Fruit fly (Drosophila melanogaster): Measurements from ENCODE around the gene CG12746.
A peak's percentile ranks its signal among the peaks of the same experiment; 100 is the strongest.

Gene CG12746

DNA sequence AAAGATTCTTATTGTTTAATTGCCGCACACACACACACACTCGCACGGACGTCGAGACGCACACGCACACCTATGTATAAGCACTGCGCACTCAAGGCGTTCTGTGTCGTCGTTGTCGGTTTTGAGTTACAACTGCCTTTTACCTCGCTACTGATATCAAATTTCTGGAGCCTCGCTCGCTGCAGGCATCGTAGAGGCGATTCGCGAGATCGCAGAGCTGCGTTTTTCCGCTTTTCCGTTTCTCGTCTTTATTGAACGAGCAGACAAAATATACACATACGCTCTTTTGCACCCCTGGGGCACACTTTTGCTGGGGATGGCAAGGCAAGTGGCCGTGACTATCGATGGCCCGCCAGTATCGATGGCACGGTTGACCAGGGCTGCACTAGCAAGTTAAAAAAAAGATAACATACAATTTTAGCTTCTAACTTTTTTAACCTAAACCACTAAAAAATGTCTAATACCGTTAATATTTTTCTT, 17.2 kb upstream of the CG12746 start, which contains the start of gene CG2519 (continued):
- peak; percentile 89 for TF ChIP-seq Dll (GFP tag; IDR thresholded peaks at IDR 0.05; ENCODE audit: partially characterized antibody)
- TF ChIP-seq CG10321 (GFP tag; IDR thresholded peaks at IDR 0.05): no peak
- no peak for TF ChIP-seq CoRest (tag; optimal IDR thresholded peaks at IDR 0.05)
- 0 out of 2 replicates have a peak, but pooled peaks have one; percentile 18 for TF ChIP-seq CG17612 (GFP tag; IDR thresholded peaks at IDR 0.05)
- peak; percentile 97 for TF ChIP-seq CG6791 (GFP tag; IDR thresholded peaks at IDR 0.05; ENCODE audit: partially characterized antibody)
- no peak for TF ChIP-seq dan (GFP tag; IDR thresholded peaks at IDR 0.05)
- peak; percentile 61; the same call in 2 of the 3 replicates for TF ChIP-seq ase (GFP tag; IDR thresholded peaks at IDR 0.05)
- no peak for TF ChIP-seq fru (optimal IDR thresholded peaks at IDR 0.05)
- no peak for TF ChIP-seq odd (GFP tag; optimal IDR thresholded peaks at IDR 0.05)
- TF ChIP-seq eyg (GFP tag; optimal IDR thresholded peaks at IDR 0.05): peak; percentile 35
- TF ChIP-seq Hsf (GFP tag; optimal IDR thresholded peaks at IDR 0.05): peak; percentile 63
- TF ChIP-seq Dbx (GFP tag; IDR thresholded peaks at IDR 0.05): peak; percentile 71
- TF ChIP-seq Atf3 (GFP tag; optimal IDR thresholded peaks at IDR 0.05): peak; percentile 41
- peak; percentile 61 for TF ChIP-seq CG18764 (GFP tag; optimal IDR thresholded peaks at IDR 0.05)
- peak; percentile 98 for TF ChIP-seq amos (GFP tag; IDR thresholded peaks at IDR 0.05; ENCODE audit: partially characterized antibody)
- no peak for TF ChIP-seq ab (GFP tag; optimal IDR thresholded peaks at IDR 0.05)
- peak; percentile 56 for TF ChIP-seq pb (GFP tag; optimal IDR thresholded peaks at IDR 0.05)
- peak; percentile 61 for TF ChIP-seq CG10543 (GFP tag; optimal IDR thresholded peaks at IDR 0.05)
- peak; percentile 96 for TF ChIP-seq Bgb (GFP tag; IDR thresholded peaks at IDR 0.05; ENCODE audit: partially characterized antibody)
- peak; percentile 27 for TF ChIP-seq Fer2 (tag; optimal IDR thresholded peaks at IDR 0.05)
- TF ChIP-seq chm (GFP tag; IDR thresholded peaks at IDR 0.05): no peak; the same call in 1 of the 2 replicates
- TF ChIP-seq vvl (GFP tag; IDR thresholded peaks at IDR 0.05): no peak
- peak; percentile 73 for TF ChIP-seq Fer1 (GFP tag; optimal IDR thresholded peaks at IDR 0.05)
- TF ChIP-seq CG2889 (GFP tag; IDR thresholded peaks at IDR 0.05): no peak
- no peak for TF ChIP-seq CG12391 (tag; optimal IDR thresholded peaks at IDR 0.05)
- TF ChIP-seq CG8281 (tag; optimal IDR thresholded peaks at IDR 0.05): peak; percentile 8
- TF ChIP-seq Hr51 (GFP tag; optimal IDR thresholded peaks at IDR 0.05): peak in 1 of 2 experiments; percentile 51
- no peak for TF ChIP-seq corto (GFP tag; optimal IDR thresholded peaks at IDR 0.05)
- no peak for TF ChIP-seq CG11723 (GFP tag; optimal IDR thresholded peaks at IDR 0.05)
- no peak for TF ChIP-seq HLHmδ (GFP tag; optimal IDR thresholded peaks at IDR 0.05)
- peak; percentile 21 for TF ChIP-seq crc (GFP tag; optimal IDR thresholded peaks at IDR 0.05)
- TF ChIP-seq Ptx1 (GFP tag; IDR thresholded peaks at IDR 0.05): peak; percentile 52; the same call in 1 of the 2 replicates
- peak; percentile 52; the same call in 1 of the 3 replicates for TF ChIP-seq jigr1 (GFP tag; IDR thresholded peaks at IDR 0.05)
- TF ChIP-seq CG15696 (tag; optimal IDR thresholded peaks at IDR 0.05): peak; percentile 29
- TF ChIP-seq ssp (GFP tag; IDR thresholded peaks at IDR 0.05): 0 out of 2 replicates have a peak, but pooled peaks have one; percentile 29
- TF ChIP-seq CG31441 (GFP tag; IDR thresholded peaks at IDR 0.05): no peak
- peak; percentile 91 for TF ChIP-seq chinmo (GFP tag; IDR thresholded peaks at IDR 0.05; ENCODE audit: partially characterized antibody)
- peak; percentile 59 for TF ChIP-seq CrebB (tag; optimal IDR thresholded peaks at IDR 0.05)
- TF ChIP-seq CG11560 (tag; IDR thresholded peaks at IDR 0.05): 0 out of 3 replicates have a peak, but pooled peaks have one; percentile 39
- TF ChIP-seq Blimp-1 (GFP tag; optimal IDR thresholded peaks at IDR 0.05): no peak
- TF ChIP-seq Doc3 (GFP tag; IDR thresholded peaks at IDR 0.05; ENCODE audit: partially characterized antibody): peak; percentile 73
- no peak for TF ChIP-seq Doc2 (GFP tag; IDR thresholded peaks at IDR 0.05)
- TF ChIP-seq al (GFP tag; IDR thresholded peaks at IDR 0.05): peak; percentile 42; the same call in 1 of the 2 replicates
- TF ChIP-seq lov (optimal IDR thresholded peaks at IDR 0.05): no peak
- 0 out of 3 replicates have a peak, but pooled peaks have one; percentile 53 for TF ChIP-seq lov (GFP tag; IDR thresholded peaks at IDR 0.05)
- peak; percentile 61 for TF ChIP-seq CG17829 (tag; optimal IDR thresholded peaks at IDR 0.05)
- no peak for TF ChIP-seq C15 (GFP tag; IDR thresholded peaks at IDR 0.05)
- no peak for TF ChIP-seq dimm (GFP tag; IDR thresholded peaks at IDR 0.05)
- TF ChIP-seq nmo (GFP tag; optimal IDR thresholded peaks at IDR 0.05): no peak
- no peak; the same call in 1 of the 2 replicates for TF ChIP-seq Ravus (GFP tag; IDR thresholded peaks at IDR 0.05)

All from whole organism, embryonic.